Worm (Caenorhabditis elegans): ENCODE measurements around the gene K09C4.7.

Gene K09C4.7

DNA sequence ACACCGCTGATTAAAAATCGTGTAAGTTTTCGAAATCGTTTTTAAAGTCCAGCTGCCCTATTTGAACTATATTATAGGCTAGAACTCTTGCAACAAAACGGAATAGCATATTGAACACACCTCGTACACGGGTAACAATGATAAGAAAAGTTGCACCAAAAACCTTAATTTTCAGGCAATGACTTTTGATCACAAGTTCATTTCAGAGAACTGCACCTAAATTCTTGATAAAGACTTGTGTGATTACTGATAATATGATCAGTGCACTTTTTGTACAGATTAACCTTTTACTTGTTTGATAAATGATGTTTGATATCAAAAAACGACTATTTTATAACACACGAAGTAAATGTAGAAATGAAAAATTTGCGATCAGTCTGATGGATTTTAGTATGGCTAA lies 25.1 kb downstream of the K09C4.7 start:
- TF ChIP-seq sma-9 (GFP tag; optimal IDR thresholded peaks at IDR 0.05) (peak; percentile 90), sma-9 (tag; optimal IDR thresholded peaks at IDR 0.05) (no peak), blmp-1 (tag; optimal IDR thresholded peaks at IDR 0.05; ENCODE audit: insufficient read depth) (no peak), gmeb-1 (tag; optimal IDR thresholded peaks at IDR 0.05) (peak; percentile 26), fos-1 (tag; optimal IDR thresholded peaks at IDR 0.05) (peak; percentile 88), sem-4 (tag; optimal IDR thresholded peaks at IDR 0.05) (no peak)

DNA sequence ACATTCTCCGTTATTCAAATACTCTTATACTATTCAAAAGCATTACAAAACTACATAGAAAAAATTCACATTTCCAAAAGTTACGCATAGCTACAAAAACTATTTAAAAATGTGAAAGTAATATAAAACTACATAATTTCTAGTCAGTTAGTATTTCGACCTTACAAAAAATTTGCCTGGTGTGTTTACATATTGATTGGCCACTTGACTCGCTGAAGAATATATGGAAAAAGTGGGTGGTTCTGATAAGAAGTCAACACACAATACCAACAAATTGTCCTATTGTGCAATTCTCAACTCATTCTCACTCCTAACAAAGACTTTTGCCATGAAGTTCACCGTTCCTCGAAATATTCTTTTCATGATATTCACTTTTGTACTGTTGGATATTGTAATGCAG lies 25.9 kb downstream of the K09C4.7 start, which contains the start of gene K09C4.1:
Gene K09C4.1 (plus strand): TSS at position 301 of the 400 bp plus-strand sequence.
- TF ChIP-seq sem-4 (tag; optimal IDR thresholded peaks at IDR 0.05), result no peak
- no peak for TF ChIP-seq sma-9 (GFP tag; optimal IDR thresholded peaks at IDR 0.05)
- no peak for TF ChIP-seq sma-9 (tag; optimal IDR thresholded peaks at IDR 0.05)
- TF ChIP-seq C34F6.9 (tag; optimal IDR thresholded peaks at IDR 0.05), result no peak
- TF ChIP-seq peb-1 (tag; optimal IDR thresholded peaks at IDR 0.05), result no peak
- TF ChIP-seq unc-55 (GFP tag; optimal IDR thresholded peaks at IDR 0.05), result no peak
- no peak for TF ChIP-seq nhr-23 (tag; optimal IDR thresholded peaks at IDR 0.05)
- TF ChIP-seq ceh-16 (tag; optimal IDR thresholded peaks at IDR 0.05), result no peak

DNA sequence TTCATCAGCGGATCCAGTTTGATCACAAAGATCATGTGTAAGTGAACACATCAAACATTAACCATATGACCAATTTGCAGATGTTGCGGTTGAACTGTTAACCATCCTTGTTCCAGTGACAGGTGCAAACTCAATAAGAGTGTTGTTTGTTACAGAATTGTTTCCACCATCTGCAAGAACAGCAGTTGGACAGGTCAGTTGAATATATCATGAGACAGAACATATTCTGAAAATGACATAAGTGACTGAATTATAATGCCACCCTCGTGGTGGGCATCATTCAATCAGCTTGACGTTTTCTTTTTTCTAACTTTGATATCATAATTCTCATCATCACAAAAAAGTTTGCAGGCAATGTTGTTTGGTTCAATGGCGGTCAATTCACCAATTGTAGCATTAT lies 27.9 kb downstream of the K09C4.7 start:
- TF ChIP-seq peb-1 (tag; optimal IDR thresholded peaks at IDR 0.05), result no peak
- no peak for TF ChIP-seq nhr-25 (tag; optimal IDR thresholded peaks at IDR 0.05)
- no peak for TF ChIP-seq snpc-4 (tag; optimal IDR thresholded peaks at IDR 0.05)
- no peak for TF ChIP-seq aly-2 (tag; optimal IDR thresholded peaks at IDR 0.05)
- no peak for TF ChIP-seq ztf-1 (GFP tag; conservative IDR thresholded peaks at IDR 0.05)

DNA sequence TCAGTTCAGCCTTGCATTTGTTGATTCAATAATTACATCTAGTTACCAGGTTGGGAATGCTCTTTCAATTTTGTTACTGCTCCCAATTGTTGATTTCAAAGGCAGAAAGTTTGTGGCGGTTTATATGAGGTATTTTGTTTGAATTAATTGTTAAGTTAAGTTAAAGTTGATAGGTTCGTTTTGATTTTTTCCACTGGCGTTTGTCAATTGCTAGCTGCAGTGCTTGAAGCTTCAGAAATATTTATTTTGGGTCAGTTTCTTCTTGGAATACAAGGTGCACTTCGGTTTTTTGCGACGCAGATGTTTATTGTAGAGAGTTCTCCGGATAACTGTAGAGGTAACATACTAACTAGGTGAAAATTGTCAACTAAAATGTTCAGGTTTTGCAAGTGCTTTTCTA lies 29.1 kb downstream of the K09C4.7 start, which contains the start of gene F11D5.5:
Gene F11D5.5 (plus strand): TSS at position 301 of the 400 bp plus-strand sequence.
- TF ChIP-seq nhr-12 (tag; optimal IDR thresholded peaks at IDR 0.05) (no peak), lin-13 (GFP tag; optimal IDR thresholded peaks at IDR 0.05) (no peak), dmd-4 (tag; optimal IDR thresholded peaks at IDR 0.05) (no peak), elt-3 (tag; optimal IDR thresholded peaks at IDR 0.05) (no peak)

DNA sequence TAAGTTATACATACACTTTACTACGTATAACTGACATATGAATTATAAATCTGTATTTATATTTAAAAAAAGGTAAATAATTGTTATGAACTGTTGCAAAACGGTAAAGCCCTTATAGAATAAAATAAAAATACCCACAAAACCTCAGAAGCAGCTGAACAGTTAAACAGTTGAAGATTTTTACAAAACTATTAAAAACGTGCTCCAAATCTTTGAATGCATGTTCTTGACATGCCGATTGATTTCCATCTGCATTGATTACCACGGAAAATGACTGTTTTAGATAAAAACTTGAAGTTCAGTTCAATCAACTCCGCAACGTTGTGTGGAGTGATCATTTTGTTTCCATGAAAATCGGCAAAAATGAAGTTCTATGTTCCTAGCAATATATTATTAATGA lies 31.4 kb downstream of the K09C4.7 start, which contains the start of gene F11D5.7:
Gene F11D5.7 (plus strand): TSS at position 301 of the 400 bp plus-strand sequence.
- TF ChIP-seq nhr-11 (tag; optimal IDR thresholded peaks at IDR 0.05), result no peak
- TF ChIP-seq C34F6.9 (tag; optimal IDR thresholded peaks at IDR 0.05), result no peak
- no peak for TF ChIP-seq skn-1 (tag; optimal IDR thresholded peaks at IDR 0.05)
- no peak for TF ChIP-seq sma-3 (GFP tag; optimal IDR thresholded peaks at IDR 0.05)
- no peak for TF ChIP-seq aly-2 (tag; optimal IDR thresholded peaks at IDR 0.05)
- TF ChIP-seq mbf-1 (tag; optimal IDR thresholded peaks at IDR 0.05), result no peak
- TF ChIP-seq F13H6.1 (tag; optimal IDR thresholded peaks at IDR 0.05), result no peak
- no peak for TF ChIP-seq crh-2 (tag; optimal IDR thresholded peaks at IDR 0.05)
- TF ChIP-seq ztf-4 (tag; optimal IDR thresholded peaks at IDR 0.05), result no peak

DNA sequence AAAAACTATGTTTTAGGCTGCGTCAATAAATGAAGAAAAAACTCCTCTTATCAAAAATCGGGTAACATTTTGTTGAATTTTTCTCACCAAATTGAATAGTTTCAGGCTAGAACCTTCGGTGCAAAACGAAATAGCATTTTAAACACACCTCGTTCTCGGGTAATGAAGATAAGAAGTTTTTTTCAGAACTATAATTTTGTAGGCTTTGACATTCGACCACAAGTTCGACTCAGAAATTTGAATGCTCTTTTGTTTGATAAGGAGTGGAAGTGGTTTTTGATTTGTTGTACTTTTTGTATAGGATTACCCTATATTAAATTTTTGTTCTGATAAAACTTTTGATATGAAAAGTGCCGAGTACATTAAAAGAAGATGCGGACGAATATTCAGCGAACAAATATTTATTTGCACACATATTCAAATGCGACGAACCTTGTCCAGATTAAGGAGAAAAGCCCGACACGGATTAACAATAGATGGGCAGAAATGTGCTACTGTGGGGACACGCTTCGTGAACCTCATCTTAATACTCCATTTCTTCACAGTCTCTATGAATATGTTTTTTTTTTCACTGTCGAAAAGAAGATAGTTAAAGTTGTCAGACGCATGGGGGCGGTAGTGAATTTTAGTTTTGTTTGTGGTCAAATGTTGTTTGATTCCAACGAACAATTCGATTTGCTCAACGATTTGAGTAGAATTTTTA lies 34.1 kb downstream of the K09C4.7 start:
- TF ChIP-seq fos-1 (tag; optimal IDR thresholded peaks at IDR 0.05) (peak; percentile 75), ceh-82 (tag; optimal IDR thresholded peaks at IDR 0.05) (no peak), sma-9 (GFP tag; optimal IDR thresholded peaks at IDR 0.05) (peak; percentile 30), sma-9 (tag; optimal IDR thresholded peaks at IDR 0.05) (no peak)

DNA sequence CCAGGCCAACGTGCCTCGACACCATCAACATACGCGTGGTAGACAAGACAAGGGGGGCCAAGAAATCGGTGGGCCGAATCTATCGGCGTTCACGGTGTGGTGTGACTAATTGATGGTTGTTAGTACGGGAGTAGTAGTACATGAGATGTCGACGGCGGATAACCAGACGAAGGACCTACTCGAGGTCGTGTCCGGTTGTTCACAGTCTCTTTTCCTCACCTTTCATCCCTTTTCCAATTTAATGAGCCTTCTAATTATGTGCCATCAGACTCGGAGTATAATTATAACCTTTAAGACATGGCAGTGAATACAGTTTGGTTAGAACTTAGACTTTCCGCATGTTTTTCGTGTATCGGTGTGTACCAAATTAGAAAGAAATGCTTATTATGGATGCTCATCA lies 38.0 kb downstream of the K09C4.7 start:
- TF ChIP-seq nhr-6 (tag; optimal IDR thresholded peaks at IDR 0.05) (no peak), ztf-4 (tag; optimal IDR thresholded peaks at IDR 0.05) (no peak), sma-9 (GFP tag; optimal IDR thresholded peaks at IDR 0.05) (no peak), sma-9 (tag; optimal IDR thresholded peaks at IDR 0.05) (no peak)

DNA sequence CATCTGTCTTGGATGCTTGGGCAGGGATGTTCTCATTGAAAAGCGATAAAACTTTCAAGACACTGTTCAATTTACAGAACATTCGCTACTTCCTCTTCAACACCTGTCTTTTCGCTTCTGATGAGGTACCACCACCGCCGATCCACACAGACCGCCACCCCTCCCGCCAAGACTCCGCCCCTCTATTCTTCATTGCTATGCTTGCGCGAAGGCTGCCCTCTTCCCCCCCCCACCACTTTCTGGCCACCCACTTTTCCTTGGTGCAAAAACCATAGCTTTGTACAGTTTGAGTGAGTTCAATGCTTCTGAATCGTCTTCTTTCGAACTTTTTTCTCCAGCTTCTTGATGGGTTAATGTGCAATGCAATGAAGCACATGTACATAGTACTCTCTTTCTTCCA lies 41.3 kb downstream of the K09C4.7 start:
- TF ChIP-seq blmp-1 (tag; optimal IDR thresholded peaks at IDR 0.05; ENCODE audit: insufficient read depth), result no peak
- TF ChIP-seq dmd-4 (tag; optimal IDR thresholded peaks at IDR 0.05), result no peak
- TF ChIP-seq nhr-77 (tag; optimal IDR thresholded peaks at IDR 0.05), result no peak
- no peak for TF ChIP-seq ceh-82 (tag; optimal IDR thresholded peaks at IDR 0.05)
- no peak for TF ChIP-seq lin-13 (GFP tag; optimal IDR thresholded peaks at IDR 0.05)
- no peak for TF ChIP-seq unc-55 (GFP tag; optimal IDR thresholded peaks at IDR 0.05)
- TF ChIP-seq nhr-25 (tag; optimal IDR thresholded peaks at IDR 0.05), result no peak
- TF ChIP-seq peb-1 (tag; optimal IDR thresholded peaks at IDR 0.05), result no peak
- TF ChIP-seq Y55F3AM.14 (GFP tag; optimal IDR thresholded peaks at IDR 0.05), result no peak
- TF ChIP-seq nhr-23 (tag; optimal IDR thresholded peaks at IDR 0.05), result no peak
- TF ChIP-seq ztf-1 (GFP tag; conservative IDR thresholded peaks at IDR 0.05), result no peak
- no peak for TF ChIP-seq gmeb-1 (tag; optimal IDR thresholded peaks at IDR 0.05)
- no peak for TF ChIP-seq unc-39 (tag; optimal IDR thresholded peaks at IDR 0.05)
- TF ChIP-seq nhr-21 (tag; optimal IDR thresholded peaks at IDR 0.05), result no peak
- no peak for TF ChIP-seq sma-9 (GFP tag; optimal IDR thresholded peaks at IDR 0.05)
- no peak for TF ChIP-seq sma-9 (tag; optimal IDR thresholded peaks at IDR 0.05)
- no peak for TF ChIP-seq nhr-129 (tag; optimal IDR thresholded peaks at IDR 0.05)

Measured in whole organism, L2 larva.